Worm (Caenorhabditis elegans): ENCODE data around the gene C11G10.1.

ce11 chrX:15158699-15159312, at the start of gene C11G10.1:
- TF ChIP-seq dao-5 (tag; optimal IDR thresholded peaks at IDR 0.05) (no peak), him-1 (tag; optimal IDR thresholded peaks at IDR 0.05) (no peak), W03F9.2 (tag; optimal IDR thresholded peaks at IDR 0.05) (no peak)
